8 worm cellular contexts compared by ENCODE assay signal in the genomic region with DNA sequence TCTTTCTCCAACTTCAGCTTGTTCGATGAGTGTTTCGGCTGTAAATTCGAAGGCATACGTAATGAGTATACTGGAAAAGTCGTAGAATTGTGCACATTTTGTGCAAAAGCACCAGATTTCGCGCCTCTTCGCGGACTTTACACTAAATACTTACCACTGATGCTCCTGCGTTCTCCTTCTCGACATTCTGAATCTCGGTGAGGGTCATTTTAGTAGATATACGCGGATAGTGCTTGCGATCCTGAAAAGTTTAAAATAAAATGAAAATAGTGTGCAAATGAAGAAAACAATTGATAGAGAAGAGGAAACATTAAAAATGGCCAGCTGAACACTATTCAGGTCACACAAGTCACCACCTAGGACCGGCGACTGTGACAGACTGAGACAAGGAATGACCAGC.
TF ChIP-seq lines count a peak whose summit lies in the region.

TSS of gene rnr-2 (minus strand) at position 241 of the 400 bp plus-strand sequence.

TF ChIP-seq in whole organism, L1 larva, 84 proteins besides CTCF, POLR2A, EP300 and RAD21 (continues in another document):
- TF ChIP-seq nhr-76 (tag; optimal IDR thresholded peaks at IDR 0.05; lab: Kevin White, UChicago) (no peak), pax-3 (tag; optimal IDR thresholded peaks at IDR 0.05; lab: Kevin White, UChicago) (no peak), C34B4.2 (tag; optimal IDR thresholded peaks at IDR 0.05; lab: Kevin White, UChicago) (no peak), fos-1 (tag; optimal IDR thresholded peaks at IDR 0.05; lab: Kevin White, UChicago) (no peak), ces-1 (GFP tag; optimal IDR thresholded peaks at IDR 0.05; lab: Kevin White, UChicago) (no peak), nhr-12 (tag; optimal IDR thresholded peaks at IDR 0.05; lab: Kevin White, UChicago) (no peak), F16B12.6 (tag; optimal IDR thresholded peaks at IDR 0.05; lab: Kevin White, UChicago) (peak; percentile 78), dsc-1 (tag; optimal IDR thresholded peaks at IDR 0.05; lab: Kevin White, UChicago) (no peak), fkh-8 (tag; optimal IDR thresholded peaks at IDR 0.05; lab: Kevin White, UChicago) (no peak), unc-62 (GFP tag; optimal IDR thresholded peaks at IDR 0.05; lab: Kevin White, UChicago) (no peak), ceh-8 (GFP tag; optimal IDR thresholded peaks at IDR 0.05; lab: Kevin White, UChicago) (no peak)

TF ChIP-seq in whole organism, L2 larva, 48 proteins besides CTCF, POLR2A, EP300 and RAD21:
- TF ChIP-seq ztf-11 (tag; optimal IDR thresholded peaks at IDR 0.05; lab: Kevin White, UChicago), result no peak
- peak in 1 of 2 experiments; percentile 4 for TF ChIP-seq lsy-2 (tag; optimal IDR thresholded peaks at IDR 0.05; lab: Kevin White, UChicago)
- peak; percentile 7 for TF ChIP-seq unc-55 (GFP tag; optimal IDR thresholded peaks at IDR 0.05; lab: Kevin White, UChicago)
- TF ChIP-seq nhr-129 (tag; optimal IDR thresholded peaks at IDR 0.05; lab: Kevin White, UChicago), result peak; percentile 33

TF ChIP-seq in whole organism, L3 larva, 47 proteins besides CTCF, POLR2A, EP300 and RAD21:
- peak; percentile 26 for TF ChIP-seq lin-39 (tag; optimal IDR thresholded peaks at IDR 0.05; lab: Kevin White, UChicago)
- no peak for TF ChIP-seq nhr-43 (tag; optimal IDR thresholded peaks at IDR 0.05; lab: Kevin White, UChicago; ENCODE audit: poor library complexity, severe bottlenecking)
- TF ChIP-seq nfya-1 (tag; optimal IDR thresholded peaks at IDR 0.05; lab: Kevin White, UChicago; ENCODE audit: insufficient read depth), result peak; percentile 12
- no peak for TF ChIP-seq pqm-1 (tag; optimal IDR thresholded peaks at IDR 0.05; lab: Kevin White, UChicago)
- no peak for TF ChIP-seq jun-1 (tag; optimal IDR thresholded peaks at IDR 0.05; lab: Kevin White, UChicago)

TF ChIP-seq in whole organism, L4 larva, 104 proteins besides CTCF, POLR2A, EP300 and RAD21:
- no peak for TF ChIP-seq nhr-77 (tag; optimal IDR thresholded peaks at IDR 0.05; lab: Kevin White, UChicago)
- peak; percentile 37 for TF ChIP-seq aha-1 (tag; lab: Kevin White, UChicago)
- peak; percentile 8 for TF ChIP-seq dpl-1 (GFP tag; optimal IDR thresholded peaks at IDR 0.05; lab: Kevin White, UChicago)
- TF ChIP-seq R02D3.7 (tag; optimal IDR thresholded peaks at IDR 0.05; lab: Kevin White, UChicago), result no peak

TF ChIP-seq in whole organism, early embryonic, 17 proteins besides CTCF, POLR2A, EP300 and RAD21:
- TF ChIP-seq B0310.2 (tag; optimal IDR thresholded peaks at IDR 0.05; lab: Kevin White, UChicago) (no peak), ama-1 (optimal IDR thresholded peaks at IDR 0.05; lab: Kevin White, UChicago) (peak; percentile 80), hmbx-1 (tag; optimal IDR thresholded peaks at IDR 0.05; lab: Kevin White, UChicago) (no peak)
TF ChIP-seq in whole organism, early embryonic: peak in this region for 1.

TF ChIP-seq in whole organism, late embryonic, 69 proteins besides CTCF, POLR2A, EP300 and RAD21:
- TF ChIP-seq ceh-14 (tag; optimal IDR thresholded peaks at IDR 0.05; lab: Kevin White, UChicago) (no peak), dve-1 (tag; optimal IDR thresholded peaks at IDR 0.05; lab: Kevin White, UChicago) (no peak), zip-5 (tag; optimal IDR thresholded peaks at IDR 0.05; lab: Kevin White, UChicago) (no peak), pha-2 (tag; optimal IDR thresholded peaks at IDR 0.05; lab: Kevin White, UChicago) (no peak), madf-2 (tag; optimal IDR thresholded peaks at IDR 0.05; lab: Kevin White, UChicago) (no peak), pat-9 (tag; optimal IDR thresholded peaks at IDR 0.05; lab: Kevin White, UChicago) (peak; percentile 16)

TF ChIP-seq in whole organism, mixed stage, embryonic, 35 proteins besides CTCF, POLR2A, EP300 and RAD21:
- TF ChIP-seq hlh-1 (tag; optimal IDR thresholded peaks at IDR 0.05; lab: Kevin White, UChicago), result peak; percentile 3
- TF ChIP-seq blmp-1 (tag; optimal IDR thresholded peaks at IDR 0.05; lab: Kevin White, UChicago), result no peak
TF ChIP-seq in whole organism, mixed stage, embryonic: peak in this region for 1.

TF ChIP-seq in whole organism, young adult, 124 proteins besides CTCF, POLR2A, EP300 and RAD21:
- no peak for TF ChIP-seq nhr-90 (tag; optimal IDR thresholded peaks at IDR 0.05; lab: Kevin White, UChicago)
- TF ChIP-seq hlh-12 (tag; optimal IDR thresholded peaks at IDR 0.05; lab: Kevin White, UChicago), result no peak
- no peak for TF ChIP-seq F33H1.4 (GFP tag; IDR thresholded peaks at IDR 0.05; lab: Robert Waterston, UW)
- no peak for TF ChIP-seq egl-18 (GFP tag; IDR thresholded peaks at IDR 0.05; lab: Robert Waterston, UW)
- TF ChIP-seq ekl-4 (GFP tag; IDR thresholded peaks at IDR 0.05; lab: Robert Waterston, UW), result 0 out of 2 replicates have a peak, but pooled peaks have one; percentile 39
- no peak for TF ChIP-seq Y56A3A.18 (GFP tag; IDR thresholded peaks at IDR 0.05; lab: Robert Waterston, UW)
- no peak for TF ChIP-seq zim-3 (tag; optimal IDR thresholded peaks at IDR 0.05; lab: Kevin White, UChicago)
- no peak for TF ChIP-seq Y67H2A.10 (GFP tag; conservative IDR thresholded peaks at IDR 0.05; lab: Robert Waterston, UW)
- no peak for TF ChIP-seq B0035.1 (tag; optimal IDR thresholded peaks at IDR 0.05; lab: Kevin White, UChicago)
